Worm (Caenorhabditis elegans): ENCODE results near the gene D2062.4.
"Not testable (repeated sequence)": the region's sequence is repeated elsewhere in the genome, so short reads cannot be mapped to it uniquely, and the experiment has no call there.

D2062.4 gene

ce11 chrII:2600176-2600575 is 23.0 kb upstream of the D2062.4 start, which contains the start of gene F33H12.1:
TSS of gene F33H12.1 (plus strand) at chrII:2600476.
- not testable (repeated sequence) for TF ChIP-seq ham-2 (GFP tag; optimal IDR thresholded peaks at IDR 0.05); elt-3 (tag; optimal IDR thresholded peaks at IDR 0.05); ceh-43 (GFP tag; optimal IDR thresholded peaks at IDR 0.05)

- no peak for TF ChIP-seq cnd-1 (tag; optimal IDR thresholded peaks at IDR 0.05)
- TF ChIP-seq nhr-76 (tag; optimal IDR thresholded peaks at IDR 0.05): no peak
- no peak for TF ChIP-seq mep-1 (tag; optimal IDR thresholded peaks at IDR 0.05)
- TF ChIP-seq nhr-237 (tag; optimal IDR thresholded peaks at IDR 0.05): no peak
- TF ChIP-seq sptf-1 (tag; optimal IDR thresholded peaks at IDR 0.05): no peak
- TF ChIP-seq tbx-8 (GFP tag; optimal IDR thresholded peaks at IDR 0.05): no peak
- TF ChIP-seq unc-120 (tag; optimal IDR thresholded peaks at IDR 0.05; ENCODE audit: poor library complexity, severe bottlenecking): no peak
- TF ChIP-seq ham-2 (GFP tag; optimal IDR thresholded peaks at IDR 0.05): no peak
- no peak for TF ChIP-seq ceh-43 (GFP tag; optimal IDR thresholded peaks at IDR 0.05)
- no peak for TF ChIP-seq M03D4.4 (tag; optimal IDR thresholded peaks at IDR 0.05)
- no peak for TF ChIP-seq ces-1 (GFP tag; optimal IDR thresholded peaks at IDR 0.05)
- TF ChIP-seq nhr-12 (tag; optimal IDR thresholded peaks at IDR 0.05): no peak
- TF ChIP-seq flh-1 (GFP tag; optimal IDR thresholded peaks at IDR 0.05): no peak
These were observed 22.3 kb upstream of the D2062.4 start for ce11 chrII:2600931-2601330.

- TF ChIP-seq bed-3 (GFP tag; optimal IDR thresholded peaks at IDR 0.05) (no peak), hlh-1 (tag; optimal IDR thresholded peaks at IDR 0.05) (no peak), unc-62 (GFP tag; optimal IDR thresholded peaks at IDR 0.05) (no peak), unc-39 (tag; optimal IDR thresholded peaks at IDR 0.05) (no peak), nhr-76 (tag; optimal IDR thresholded peaks at IDR 0.05) (no peak), lin-32 (GFP tag; optimal IDR thresholded peaks at IDR 0.05) (no peak), mab-5 (tag; optimal IDR thresholded peaks at IDR 0.05) (no peak), lin-13 (tag; optimal IDR thresholded peaks at IDR 0.05) (no peak), zip-8 (tag; optimal IDR thresholded peaks at IDR 0.05) (no peak), mls-2 (tag; optimal IDR thresholded peaks at IDR 0.05) (no peak), pha-4 (tag; optimal IDR thresholded peaks at IDR 0.05) (no peak), ceh-83 (GFP tag; optimal IDR thresholded peaks at IDR 0.05) (no peak), lsy-2 (tag; optimal IDR thresholded peaks at IDR 0.05) (no peak), nhr-12 (tag; optimal IDR thresholded peaks at IDR 0.05) (no peak), cnd-1 (tag; optimal IDR thresholded peaks at IDR 0.05) (no peak), ceh-39 (tag; optimal IDR thresholded peaks at IDR 0.05) (no peak), elt-3 (tag; optimal IDR thresholded peaks at IDR 0.05) (no peak), sem-2 (GFP tag; optimal IDR thresholded peaks at IDR 0.05) (no peak), M03D4.4 (tag; optimal IDR thresholded peaks at IDR 0.05) (no peak)
These were observed 17.9 kb upstream of the D2062.4 start, which contains the start of gene sri-77 for ce11 chrII:2605319-2605718. TSS of gene sri-77 (minus strand) at chrII:2605419.

- TF ChIP-seq bed-3 (GFP tag; optimal IDR thresholded peaks at IDR 0.05) (no peak), nhr-28 (tag; optimal IDR thresholded peaks at IDR 0.05) (no peak), mab-5 (tag; optimal IDR thresholded peaks at IDR 0.05) (no peak), lin-32 (GFP tag; optimal IDR thresholded peaks at IDR 0.05) (no peak), unc-120 (tag; optimal IDR thresholded peaks at IDR 0.05; ENCODE audit: poor library complexity, severe bottlenecking) (no peak)
These were observed 12.8 kb upstream of the D2062.4 start, which contains the start of gene sri-38 for ce11 chrII:2610202-2610912. TSS of gene sri-38 (plus strand) at chrII:2610862.

ce11 chrII:2611009-2611408 is 12.2 kb upstream of the D2062.4 start:
- TF ChIP-seq nhr-12 (tag; optimal IDR thresholded peaks at IDR 0.05): no peak
- TF ChIP-seq sptf-1 (tag; optimal IDR thresholded peaks at IDR 0.05): no peak
- no peak for TF ChIP-seq ceh-43 (GFP tag; optimal IDR thresholded peaks at IDR 0.05)
- no peak for TF ChIP-seq sem-2 (GFP tag; optimal IDR thresholded peaks at IDR 0.05)
- no peak for TF ChIP-seq elt-1 (tag; optimal IDR thresholded peaks at IDR 0.05; ENCODE audit: borderline replicate concordance, insufficient read depth)
- no peak for TF ChIP-seq lsy-2 (tag; optimal IDR thresholded peaks at IDR 0.05)
- TF ChIP-seq lin-13 (tag; optimal IDR thresholded peaks at IDR 0.05): no peak
- no peak for TF ChIP-seq tbx-8 (GFP tag; optimal IDR thresholded peaks at IDR 0.05)
- no peak for TF ChIP-seq bed-3 (GFP tag; optimal IDR thresholded peaks at IDR 0.05)
- no peak for TF ChIP-seq drap-1 (GFP tag; optimal IDR thresholded peaks at IDR 0.05)
